Fruit fly (Drosophila melanogaster) whole organism, embryonic: ENCODE measurements around the gene CG34453.

ENCODE experiments used
- ATbp ChIP-seq: fragments of 200-800 bp; sonication (Bioruptor generic); optimal IDR thresholded peaks from 2 replicates; lab custom pipeline; 2017; ENCODE audit warnings: missing biosample characterization, mild to moderate bottlenecking, missing genetic modification characterization, missing genetic modification reagents
- CG11696 ChIP-seq: fragments of 200-800 bp; sonication (Bioruptor generic); IDR thresholded peaks from 2 replicates; pipeline ENCODE4 v1.3.6; 2022; ENCODE audit warnings: missing biosample characterization, missing genetic modification characterization
- CG13624 ChIP-seq: fragments of 200-800 bp; sonication (Bioruptor generic); optimal IDR thresholded peaks from 2 replicates; lab custom pipeline; 2016; ENCODE audit warnings: missing biosample characterization, missing genetic modification characterization
- CG14710 ChIP-seq: fragments of 200-800 bp; sonication (Bioruptor generic); optimal IDR thresholded peaks from 3 replicates; lab custom pipeline; 2019; ENCODE audit warnings: missing biosample characterization, mild to moderate bottlenecking, missing genetic modification characterization, moderate library complexity
- CG15269 ChIP-seq: fragments of 200-800 bp; sonication (Bioruptor generic); optimal IDR thresholded peaks from 2 replicates; lab custom pipeline; 2018; ENCODE audit warnings: missing biosample characterization, mild to moderate bottlenecking, missing genetic modification characterization, moderate library complexity
- CG15479 ChIP-seq: fragments of 200-800 bp; sonication (Bioruptor generic); optimal IDR thresholded peaks from 3 replicates; lab custom pipeline; 2019; ENCODE audit warnings: missing biosample characterization, mild to moderate bottlenecking, missing genetic modification characterization, moderate library complexity
- CG15601 ChIP-seq: fragments of 200-800 bp; sonication (Bioruptor generic); optimal IDR thresholded peaks from 3 replicates; lab custom pipeline; 2019; ENCODE audit warnings: missing biosample characterization, mild to moderate bottlenecking, missing genetic modification characterization, moderate library complexity
- CG18262 ChIP-seq: fragments of 200-800 bp; optimal IDR thresholded peaks from 3 replicates; lab custom pipeline; 2019; ENCODE audit warnings: missing biosample characterization, mild to moderate bottlenecking, missing genetic modification characterization, moderate library complexity
- CG2199 ChIP-seq: fragments of 200-800 bp; sonication (Bioruptor generic); IDR thresholded peaks from 3 replicates; pipeline ENCODE4 v1.3.6; 2022; ENCODE audit warnings: missing biosample characterization, missing genetic modification characterization
- CG31365 ChIP-seq: fragments of 200-800 bp; sonication (Bioruptor generic); optimal IDR thresholded peaks from 2 replicates; lab custom pipeline; 2018; ENCODE audit warnings: missing biosample characterization, mild to moderate bottlenecking, missing genetic modification characterization
- CG32772 ChIP-seq: fragments of 200-800 bp; sonication (Bioruptor generic); IDR thresholded peaks from 2 replicates; pipeline ENCODE4 v1.3.6; 2022; ENCODE audit warnings: missing biosample characterization, missing genetic modification characterization
- CG34376 ChIP-seq: fragments of 200-800 bp; sonication (Bioruptor generic); optimal IDR thresholded peaks from 2 replicates; lab custom pipeline; 2018; ENCODE audit warnings: missing biosample characterization, mild to moderate bottlenecking, missing genetic modification characterization
- CG6254 ChIP-seq: fragments of 200-800 bp; sonication (Bioruptor generic); optimal IDR thresholded peaks from 3 replicates; lab custom pipeline; 2017; ENCODE audit warnings: mild to moderate bottlenecking, missing biosample characterization, missing genetic modification reagents, missing genetic modification characterization
- CG6854 ChIP-seq: fragments of 200-800 bp; sonication (Bioruptor generic); optimal IDR thresholded peaks from 3 replicates; lab custom pipeline; 2017; ENCODE audit warnings: missing biosample characterization, mild to moderate bottlenecking, missing genetic modification characterization
- CG7556 ChIP-seq: fragments of 200-800 bp; sonication (Bioruptor generic); optimal IDR thresholded peaks from 2 replicates; lab custom pipeline; 2017; ENCODE audit warnings: missing biosample characterization, mild to moderate bottlenecking, missing genetic modification characterization
- CG7786 ChIP-seq: fragments of 200-800 bp; sonication (Bioruptor generic); optimal IDR thresholded peaks from 2 replicates; lab custom pipeline; 2016; ENCODE audit warnings: missing biosample characterization, missing genetic modification characterization
- CG7928 ChIP-seq: fragments of 200-800 bp; sonication (Bioruptor generic); optimal IDR thresholded peaks from 2 replicates; lab custom pipeline; 2017; ENCODE audit warnings: missing biosample characterization, mild to moderate bottlenecking, missing genetic modification characterization
- Gug ChIP-seq: fragments of 200-800 bp; sonication (Bioruptor generic); IDR thresholded peaks from 4 replicates; pipeline ENCODE4 v1.3.6; 2022; ENCODE audit warnings: missing biosample characterization, missing genetic modification characterization
- HmgZ ChIP-seq: fragments of 200-800 bp; sonication (Bioruptor generic); optimal IDR thresholded peaks from 2 replicates; lab custom pipeline; 2018; ENCODE audit warnings: missing biosample characterization, mild to moderate bottlenecking, missing genetic modification characterization
- Hmr ChIP-seq: fragments of 200-800 bp; sonication (Bioruptor generic); optimal IDR thresholded peaks from 3 replicates; lab custom pipeline; 2017; ENCODE audit warnings: mild to moderate bottlenecking, missing biosample characterization, missing genetic modification reagents, missing genetic modification characterization
- Hr39 ChIP-seq: fragments of >200 bp; optimal IDR thresholded peaks from 2 replicates; lab custom pipeline; 2017
- Hr78 ChIP-seq, 2 experiments: fragments of 200-800 bp in 1 of 2; fragments of >200 bp in 1 of 2; sonication (Bioruptor generic) in 1 of 2; optimal IDR thresholded peaks; 2 replicates each; lab custom pipeline; 2017 to 2019; ENCODE audit warnings: missing biosample characterization in 2 of 2, missing genetic modification characterization in 2 of 2, mild to moderate bottlenecking in 1 of 2, moderate library complexity in 1 of 2
- Lim3 ChIP-seq: fragments of 200-800 bp; sonication (Bioruptor generic); IDR thresholded peaks from 2 replicates; pipeline ENCODE4 v1.3.6; 2022; ENCODE audit warnings: missing biosample characterization, missing genetic modification characterization
- Max ChIP-seq: fragments of 200-800 bp; sonication (Bioruptor generic); optimal IDR thresholded peaks from 2 replicates; lab custom pipeline; 2016; ENCODE audit warnings: missing biosample characterization, mild to moderate bottlenecking, missing genetic modification characterization
- Optix ChIP-seq: fragments of 200-800 bp; sonication (Bioruptor generic); IDR thresholded peaks from 3 replicates; pipeline ENCODE4 v1.3.6; 2022; ENCODE audit warnings: missing biosample characterization, missing genetic modification characterization
- Sin3A ChIP-seq: fragments of >200 bp; optimal IDR thresholded peaks from 2 replicates; lab custom pipeline; 2018
- Sox102F ChIP-seq: fragments of 200-800 bp; sonication (Bioruptor generic); optimal IDR thresholded peaks from 2 replicates; lab custom pipeline; 2018; ENCODE audit warnings: missing biosample characterization, mild to moderate bottlenecking, missing genetic modification characterization, moderate library complexity
- TFAM ChIP-seq: fragments of 200-800 bp; sonication (Bioruptor generic); optimal IDR thresholded peaks from 2 replicates; lab custom pipeline; 2017; ENCODE audit warnings: missing biosample characterization, missing genetic modification characterization, inconsistent platforms
- Xrp1 ChIP-seq: fragments of 200-800 bp; sonication (Bioruptor generic); IDR thresholded peaks from 2 replicates; pipeline ENCODE4 v1.3.6; 2022; ENCODE audit warnings: missing biosample characterization, missing genetic modification characterization
- aop ChIP-seq: fragments of 200-800 bp; sonication (Bioruptor generic); IDR thresholded peaks from 2 replicates; pipeline ENCODE4 v1.3.6; 2022; ENCODE audit warnings: missing biosample characterization, missing genetic modification characterization
- ash1 ChIP-seq: fragments of 200-800 bp; sonication (Bioruptor generic); optimal IDR thresholded peaks from 2 replicates; lab custom pipeline; 2018; ENCODE audit warnings: missing biosample characterization, mild to moderate bottlenecking, missing genetic modification characterization
- az2 ChIP-seq: fragments of 200-800 bp; sonication (Bioruptor generic); optimal IDR thresholded peaks from 3 replicates; lab custom pipeline; 2016; ENCODE audit warnings: missing biosample characterization, missing genetic modification characterization
- bab2 ChIP-seq: fragments of 200-800 bp; sonication (Bioruptor generic); optimal IDR thresholded peaks from 2 replicates; lab custom pipeline; 2016; ENCODE audit warnings: missing biosample characterization, missing genetic modification characterization
- cas ChIP-seq: fragments of 200-800 bp; sonication (Bioruptor generic); IDR thresholded peaks from 2 replicates; pipeline ENCODE4 v1.3.6; 2022; ENCODE audit warnings: missing biosample characterization, missing genetic modification characterization
- chinmo ChIP-seq: fragments of 200-800 bp; sonication (Bioruptor generic); IDR thresholded peaks from 4 replicates; pipeline ENCODE4 v1.3.6; 2022; ENCODE audit warnings: missing biosample characterization, missing genetic modification characterization; ENCODE audit not compliant: partially characterized antibody
- danr ChIP-seq: fragments of 200-800 bp; sonication (Bioruptor generic); IDR thresholded peaks from 2 replicates; pipeline ENCODE4 v1.3.6; 2022; ENCODE audit warnings: missing biosample characterization, missing genetic modification characterization
- ems ChIP-seq: fragments of 200-800 bp; sonication (Bioruptor generic); optimal IDR thresholded peaks from 3 replicates; lab custom pipeline; 2016; ENCODE audit warnings: missing biosample characterization, missing genetic modification characterization
- fd96Cb ChIP-seq: fragments of 200-800 bp; sonication (Bioruptor generic); optimal IDR thresholded peaks from 2 replicates; lab custom pipeline; 2018; ENCODE audit warnings: missing biosample characterization, mild to moderate bottlenecking, missing genetic modification characterization, moderate library complexity
- hbn ChIP-seq: fragments of 200-800 bp; sonication (Bioruptor generic); IDR thresholded peaks from 2 replicates; pipeline ENCODE4 v1.3.6; 2022; ENCODE audit warnings: missing biosample characterization, missing genetic modification characterization; ENCODE audit not compliant: partially characterized antibody
- hkb ChIP-seq, 2 experiments: fragments of 200-800 bp in 1 of 2; fragments of >200 bp in 1 of 2; sonication (Bioruptor generic) in 1 of 2; IDR thresholded peaks in 1 of 2; optimal IDR thresholded peaks in 1 of 2; 2 replicates each; pipeline versions ENCODE4 v1.3.6 to Lab custom; 2017 to 2022; ENCODE audit warnings: missing biosample characterization in 1 of 2, missing genetic modification characterization in 1 of 2
- ken ChIP-seq: fragments of 200-800 bp; sonication (Bioruptor generic); IDR thresholded peaks from 3 replicates; pipeline ENCODE4 v1.3.6; 2022; ENCODE audit warnings: missing biosample characterization, missing genetic modification characterization
- pfk ChIP-seq: fragments of 200-800 bp; sonication (Bioruptor generic); optimal IDR thresholded peaks from 2 replicates; lab custom pipeline; 2018; ENCODE audit warnings: missing biosample characterization, mild to moderate bottlenecking, missing genetic modification characterization, moderate library complexity
- schlank ChIP-seq: fragments of 200-800 bp; sonication (Bioruptor generic); optimal IDR thresholded peaks from 2 replicates; lab custom pipeline; 2018; ENCODE audit warnings: missing biosample characterization, mild to moderate bottlenecking, missing genetic modification characterization
- seq ChIP-seq: fragments of 200-800 bp; sonication (Bioruptor generic); IDR thresholded peaks from 2 replicates; pipeline ENCODE4 v1.3.6; 2022; ENCODE audit warnings: missing biosample characterization, missing genetic modification characterization
- sim ChIP-seq: fragments of 200-800 bp; sonication (Bioruptor generic); IDR thresholded peaks from 2 replicates; pipeline ENCODE4 v1.3.6; 2022; ENCODE audit warnings: missing biosample characterization, missing genetic modification characterization
- slbo ChIP-seq: fragments of 200-800 bp; sonication (Bioruptor generic); IDR thresholded peaks from 2 replicates; pipeline ENCODE4 v1.3.6; 2022; ENCODE audit warnings: missing biosample characterization, missing genetic modification characterization
- trem ChIP-seq: fragments of 200-800 bp; optimal IDR thresholded peaks from 3 replicates; lab custom pipeline; 2019; ENCODE audit warnings: missing biosample characterization, mild to moderate bottlenecking, missing genetic modification characterization, moderate library complexity
- wor ChIP-seq: fragments of 200-800 bp; sonication (Bioruptor generic); IDR thresholded peaks from 2 replicates; pipeline ENCODE4 v1.3.6; 2022; ENCODE audit warnings: missing biosample characterization, missing genetic modification characterization
- z ChIP-seq: fragments of 200-800 bp; sonication (Bioruptor generic); IDR thresholded peaks from 3 replicates; pipeline ENCODE4 v1.3.6; 2022; ENCODE audit warnings: missing biosample characterization, missing genetic modification characterization
- zf30C ChIP-seq: fragments of 200-800 bp; sonication (Bioruptor generic); optimal IDR thresholded peaks from 3 replicates; lab custom pipeline; 2018; ENCODE audit warnings: missing biosample characterization, mild to moderate bottlenecking, missing genetic modification characterization

The CG34453 gene

DNA sequence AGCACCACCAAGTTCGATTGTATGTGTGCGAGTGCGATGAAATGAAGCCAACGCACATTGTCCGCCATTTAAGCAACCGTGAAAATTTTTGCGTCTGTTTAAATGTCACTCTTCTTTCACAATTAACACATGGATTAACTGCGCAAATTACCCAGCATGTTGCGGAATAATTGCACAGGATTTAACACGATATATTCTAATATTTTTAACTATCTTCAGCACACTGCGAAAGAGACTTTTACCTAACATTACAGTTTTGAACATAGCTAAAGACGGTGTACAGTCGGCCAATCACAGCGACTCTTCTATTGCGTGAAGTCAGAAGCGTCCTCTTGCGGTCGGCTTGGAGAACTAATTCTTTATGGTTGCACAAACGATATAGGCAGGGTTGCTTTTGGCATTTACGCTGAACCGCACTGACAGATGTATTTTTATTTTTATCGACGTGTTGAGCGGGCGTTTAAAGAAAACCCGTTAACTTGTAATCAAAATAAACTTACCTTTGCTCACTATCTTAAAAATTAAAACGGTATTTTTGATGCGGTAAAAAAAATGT lies 13.6 kb upstream of the CG34453 start (continued):
- TF ChIP-seq hbn (GFP tag; lab: Robert Waterston, UW) (peak; percentile 26; the same call in 1 of the 2 replicates), ems (GFP tag; lab: Kevin White, UChicago) (peak; percentile 27), Max (GFP tag; lab: Kevin White, UChicago) (no peak), slbo (GFP tag; lab: Robert Waterston, UW) (peak; percentile 69), CG14710 (tag; lab: Kevin White, UChicago) (peak; percentile 69), Hr78 (GFP tag; optimal IDR thresholded peaks at IDR 0.05; lab: Kevin White, UChicago) (no peak), CG13624 (peak; percentile 77), aop (GFP tag; lab: Robert Waterston, UW) (no peak), sim (no peak), hkb (optimal IDR thresholded peaks at IDR 0.05; lab: Kevin White, UChicago) (no peak), hkb (GFP tag; IDR thresholded peaks at IDR 0.05; lab: Robert Waterston, UW) (peak; percentile 13; the same call in 1 of the 2 replicates), z (GFP tag; lab: Robert Waterston, UW) (no peak), Hmr (GFP tag; lab: Kevin White, UChicago) (no peak), CG6854 (no peak), chinmo (GFP tag; lab: Robert Waterston, UW) (0 out of 4 replicates have a peak, but pooled peaks have one; percentile 42), CG7556 (GFP tag; lab: Kevin White, UChicago) (no peak), CG34376 (GFP tag; lab: Kevin White, UChicago) (peak; percentile 52), Sox102F (GFP tag; lab: Kevin White, UChicago) (no peak), CG7786 (GFP tag; lab: Kevin White, UChicago) (peak; percentile 21), CG2199 (0 out of 3 replicates have a peak, but pooled peaks have one; percentile 50), danr (no peak), cas (0 out of 2 replicates have a peak, but pooled peaks have one; percentile 10), CG32772 (GFP tag; lab: Robert Waterston, UW) (no peak), CG11696 (no peak), CG15601 (tag; lab: Kevin White, UChicago) (no peak), CG15479 (GFP tag; lab: Kevin White, UChicago) (peak; percentile 76), wor (no peak), pfk (GFP tag; lab: Kevin White, UChicago) (peak; percentile 48), Optix (GFP tag; lab: Robert Waterston, UW) (no peak), bab2 (GFP tag; lab: Kevin White, UChicago) (no peak), fd96Cb (no peak), ken (peak; percentile 47; the same call in 1 of the 3 replicates), Sin3A (lab: Kevin White, UChicago) (peak; percentile 9), ash1 (no peak), seq (no peak), Xrp1 (GFP tag; lab: Robert Waterston, UW) (0 out of 2 replicates have a peak, but pooled peaks have one; percentile 14), Lim3 (no peak), TFAM (GFP tag; lab: Kevin White, UChicago) (no peak), CG6254 (no peak), az2 (GFP tag; lab: Kevin White, UChicago) (peak; percentile 6), CG31365 (tag; lab: Kevin White, UChicago) (no peak), CG15269 (tag; lab: Kevin White, UChicago) (no peak), CG7928 (GFP tag; lab: Kevin White, UChicago) (peak; percentile 60), CG18262 (no peak), HmgZ (peak; percentile 87), Hr39 (lab: Kevin White, UChicago) (no peak), ATbp (GFP tag; lab: Kevin White, UChicago) (no peak), Gug (GFP tag; lab: Robert Waterston, UW) (no peak), zf30C (GFP tag; lab: Kevin White, UChicago) (no peak), trem (tag; lab: Kevin White, UChicago) (peak; percentile 83), schlank (tag; lab: Kevin White, UChicago) (no peak)
